Fruit fly (Drosophila melanogaster): ENCODE results near the gene spir.
A peak's percentile ranks its signal among the peaks of the same experiment; 100 is the strongest.

The spir gene

dm6 chr2L:20382141-20382815, 71.3 kb downstream of the spir start, which contains the start of gene CG16798 (continued):
- peak; percentile 51; the same call in 2 of the 3 replicates for TF ChIP-seq Dbx (GFP tag; IDR thresholded peaks at IDR 0.05)
- TF ChIP-seq CG2875 (GFP tag; optimal IDR thresholded peaks at IDR 0.05), result no peak
- TF ChIP-seq hb (GFP tag; IDR thresholded peaks at IDR 0.05; ENCODE audit: partially characterized antibody), result 0 out of 3 replicates have a peak, but pooled peaks have one; percentile 56
- TF ChIP-seq Dll (GFP tag; IDR thresholded peaks at IDR 0.05; ENCODE audit: partially characterized antibody), result no peak
- peak in 1 of 2 experiments; percentile 77 for TF ChIP-seq crp (GFP tag; optimal IDR thresholded peaks at IDR 0.05)
- no peak for TF ChIP-seq CHES-1-like (GFP tag; optimal IDR thresholded peaks at IDR 0.05)
- no peak for TF ChIP-seq Hr51 (GFP tag; optimal IDR thresholded peaks at IDR 0.05)
- no peak for TF ChIP-seq eyg (GFP tag; optimal IDR thresholded peaks at IDR 0.05)
- no peak for TF ChIP-seq CG34376 (GFP tag; optimal IDR thresholded peaks at IDR 0.05)
- no peak for TF ChIP-seq gt (GFP tag; IDR thresholded peaks at IDR 0.05)
- peak; percentile 16; the same call in 1 of the 2 replicates for TF ChIP-seq bbx (GFP tag; IDR thresholded peaks at IDR 0.05; ENCODE audit: partially characterized antibody)
- no peak for TF ChIP-seq Usf (GFP tag; optimal IDR thresholded peaks at IDR 0.05)
- no peak for TF ChIP-seq cas (GFP tag; IDR thresholded peaks at IDR 0.05)
- TF ChIP-seq CG2202 (tag; optimal IDR thresholded peaks at IDR 0.05), result no peak
- peak; percentile 10; the same call in 1 of the 2 replicates for TF ChIP-seq MBD-R2 (GFP tag; IDR thresholded peaks at IDR 0.05)
- no peak for TF ChIP-seq Asciz (GFP tag; optimal IDR thresholded peaks at IDR 0.05)
- peak; percentile 47; the same call in 1 of the 2 replicates for TF ChIP-seq chm (GFP tag; IDR thresholded peaks at IDR 0.05)
- peak; percentile 53; the same call in 1 of the 2 replicates for TF ChIP-seq CG13287 (GFP tag; IDR thresholded peaks at IDR 0.05; ENCODE audit: partially characterized antibody)
- peak; percentile 44 for TF ChIP-seq ftz-f1 (GFP tag; optimal IDR thresholded peaks at IDR 0.05)
- no peak for TF ChIP-seq CG10979 (tag; optimal IDR thresholded peaks at IDR 0.05)
- no peak for TF ChIP-seq BtbVII (GFP tag; optimal IDR thresholded peaks at IDR 0.05)
- peak; percentile 56; the same call in 2 of the 3 replicates for TF ChIP-seq CG34224 (GFP tag; IDR thresholded peaks at IDR 0.05; ENCODE audit: partially characterized antibody)
- peak; percentile 94 for TF ChIP-seq Blimp-1 (GFP tag; optimal IDR thresholded peaks at IDR 0.05)
- TF ChIP-seq Jarid2 (GFP tag; optimal IDR thresholded peaks at IDR 0.05), result peak; percentile 68
- no peak for TF ChIP-seq CG12391 (tag; optimal IDR thresholded peaks at IDR 0.05)
- TF ChIP-seq Abd-B (GFP tag; optimal IDR thresholded peaks at IDR 0.05), result no peak
- peak; percentile 34; the same call in 1 of the 2 replicates for TF ChIP-seq Awh (GFP tag; IDR thresholded peaks at IDR 0.05)
- TF ChIP-seq CG3163 (GFP tag; optimal IDR thresholded peaks at IDR 0.05), result no peak
- peak; percentile 40 for TF ChIP-seq Vsx1 (GFP tag; optimal IDR thresholded peaks at IDR 0.05)
- no peak for TF ChIP-seq sim (GFP tag; IDR thresholded peaks at IDR 0.05)
- no peak for TF ChIP-seq CG7987 (GFP tag; optimal IDR thresholded peaks at IDR 0.05)
- peak; percentile 34; the same call in 1 of the 2 replicates for TF ChIP-seq Bgb (GFP tag; IDR thresholded peaks at IDR 0.05; ENCODE audit: partially characterized antibody)
- no peak for TF ChIP-seq CG18476 (GFP tag; optimal IDR thresholded peaks at IDR 0.05)
- no peak for TF ChIP-seq CG8290 (GFP tag; optimal IDR thresholded peaks at IDR 0.05)
- no peak for TF ChIP-seq CG8290 (tag; optimal IDR thresholded peaks at IDR 0.05)
- peak; percentile 38 for TF ChIP-seq Nf-YB (GFP tag; optimal IDR thresholded peaks at IDR 0.05)
- TF ChIP-seq lab (GFP tag; optimal IDR thresholded peaks at IDR 0.05), result peak; percentile 6
- TF ChIP-seq Lim3 (GFP tag; IDR thresholded peaks at IDR 0.05), result no peak
- TF ChIP-seq stwl (tag; optimal IDR thresholded peaks at IDR 0.05), result no peak
- peak; percentile 31 for TF ChIP-seq sens (GFP tag)
- TF ChIP-seq CG4360 (GFP tag; IDR thresholded peaks at IDR 0.05), result no peak
- TF ChIP-seq CG12769 (tag; optimal IDR thresholded peaks at IDR 0.05), result peak; percentile 16
- TF ChIP-seq seq (GFP tag; IDR thresholded peaks at IDR 0.05), result no peak
- TF ChIP-seq CG11504 (tag; optimal IDR thresholded peaks at IDR 0.05), result peak; percentile 14
- TF ChIP-seq unpg (GFP tag; optimal IDR thresholded peaks at IDR 0.05), result no peak

Data from whole organism, embryonic.